Worm (Caenorhabditis elegans) whole organism, mixed stage, embryonic: ENCODE measurements around the gene mdt-27.
A peak's percentile ranks its signal among the peaks of the same experiment; 100 is the strongest.

ENCODE experiments used
- M03D4.4 ChIP-seq: sonication (generic microtip); optimal IDR thresholded peaks from 2 replicates; lab custom pipeline; 2017; ENCODE audit warnings: mild to moderate bottlenecking, missing genetic modification characterization, missing compliant biosample characterization
- bed-3 ChIP-seq: fragments of 200-800 bp; sonication (Bioruptor generic); optimal IDR thresholded peaks from 3 replicates; lab custom pipeline; 2018; ENCODE audit warnings: mild to moderate bottlenecking, missing genetic modification characterization, moderate library complexity, missing compliant biosample characterization
- blmp-1 ChIP-seq: fragments of 150-350 bp; optimal IDR thresholded peaks from 2 replicates; lab custom pipeline; 2014; ENCODE audit warnings: missing biosample characterization, missing genetic modification characterization
- ceh-39 ChIP-seq: fragments of 150-350 bp; optimal IDR thresholded peaks from 2 replicates; lab custom pipeline; 2014; ENCODE audit warnings: missing biosample characterization, missing genetic modification characterization
- ceh-43 ChIP-seq: fragments of 200-800 bp; sonication (Bioruptor generic); optimal IDR thresholded peaks from 2 replicates; lab custom pipeline; 2018; ENCODE audit warnings: mild to moderate bottlenecking, missing genetic modification characterization, moderate library complexity, missing compliant biosample characterization
- ceh-83 ChIP-seq: fragments of 200-800 bp; sonication (Bioruptor generic); optimal IDR thresholded peaks from 2 replicates; lab custom pipeline; 2018; ENCODE audit warnings: mild to moderate bottlenecking, missing genetic modification characterization, missing compliant biosample characterization
- ces-1 ChIP-seq: fragments of 150-350 bp; optimal IDR thresholded peaks from 2 replicates; lab custom pipeline; 2014; ENCODE audit warnings: missing biosample characterization, missing genetic modification reagents, missing genetic modification characterization
- cnd-1 ChIP-seq: fragments of 200-800 bp; sonication (Bioruptor generic); optimal IDR thresholded peaks from 2 replicates; lab custom pipeline; 2018; ENCODE audit warnings: mild to moderate bottlenecking, missing genetic modification characterization, missing compliant biosample characterization
- drap-1 ChIP-seq: fragments of 200-800 bp; sonication (Bioruptor generic); optimal IDR thresholded peaks from 3 replicates; lab custom pipeline; 2018; ENCODE audit warnings: mild to moderate bottlenecking, missing genetic modification characterization, missing compliant biosample characterization
- elt-1 ChIP-seq: sonication (generic microtip); optimal IDR thresholded peaks from 2 replicates; lab custom pipeline; 2017; ENCODE audit warnings: missing genetic modification characterization, mild to moderate bottlenecking, missing compliant biosample characterization, antibody characterized with exemption, moderate library complexity, borderline replicate concordance; ENCODE audit not compliant: insufficient read depth
- elt-3 ChIP-seq: fragments of 150-350 bp; optimal IDR thresholded peaks from 2 replicates; lab custom pipeline; 2014; ENCODE audit warnings: missing biosample characterization, missing genetic modification characterization
- flh-1 ChIP-seq: fragments of 200-800 bp; sonication (Bioruptor generic); optimal IDR thresholded peaks from 2 replicates; lab custom pipeline; 2018; ENCODE audit warnings: mild to moderate bottlenecking, missing genetic modification characterization, moderate library complexity, missing compliant biosample characterization
- ham-2 ChIP-seq: fragments of 200-800 bp; sonication (Bioruptor generic); optimal IDR thresholded peaks from 2 replicates; lab custom pipeline; 2018; ENCODE audit warnings: mild to moderate bottlenecking, missing genetic modification characterization, missing compliant biosample characterization
- hlh-1 ChIP-seq: fragments of 150-350 bp; optimal IDR thresholded peaks from 2 replicates; lab custom pipeline; 2014; ENCODE audit warnings: missing biosample characterization, missing genetic modification reagents, missing genetic modification characterization
- lin-13 ChIP-seq: fragments of 150-350 bp; optimal IDR thresholded peaks from 2 replicates; lab custom pipeline; 2014; ENCODE audit warnings: missing biosample characterization, missing genetic modification characterization
- lin-32 ChIP-seq: fragments of 200-800 bp; sonication (Bioruptor generic); optimal IDR thresholded peaks from 2 replicates; lab custom pipeline; 2018; ENCODE audit warnings: mild to moderate bottlenecking, missing genetic modification characterization, missing compliant biosample characterization
- lsy-2 ChIP-seq: fragments of 150-350 bp; optimal IDR thresholded peaks from 2 replicates; lab custom pipeline; 2014; ENCODE audit warnings: missing biosample characterization, missing genetic modification characterization
- mab-5 ChIP-seq: fragments of 150-350 bp; optimal IDR thresholded peaks from 2 replicates; lab custom pipeline; 2014; ENCODE audit warnings: missing biosample characterization, missing genetic modification characterization
- mep-1 ChIP-seq: fragments of 150-350 bp; optimal IDR thresholded peaks from 2 replicates; lab custom pipeline; 2017; ENCODE audit warnings: missing biosample characterization, missing genetic modification reagents, missing genetic modification characterization, inconsistent platforms
- mls-2 ChIP-seq: sonication (generic microtip); optimal IDR thresholded peaks from 2 replicates; lab custom pipeline; 2016; ENCODE audit warnings: mild to moderate bottlenecking, missing genetic modification characterization, moderate library complexity, missing compliant biosample characterization
- nhr-2 ChIP-seq: fragments of 150-350 bp; optimal IDR thresholded peaks from 2 replicates; lab custom pipeline; 2014; ENCODE audit warnings: missing biosample characterization, missing genetic modification characterization
- nhr-237 ChIP-seq: fragments of 150-350 bp; optimal IDR thresholded peaks from 2 replicates; lab custom pipeline; 2014; ENCODE audit warnings: missing biosample characterization, missing genetic modification characterization
- nhr-76 ChIP-seq: sonication (generic microtip); optimal IDR thresholded peaks from 2 replicates; lab custom pipeline; 2017; ENCODE audit warnings: missing biosample characterization, missing genetic modification characterization
- pha-4 ChIP-seq: fragments of 150-350 bp; optimal IDR thresholded peaks from 2 replicates; lab custom pipeline; 2018; ENCODE audit warnings: missing biosample characterization, missing genetic modification reagents, missing genetic modification characterization
- sem-2 ChIP-seq: fragments of 200-800 bp; sonication (Bioruptor generic); optimal IDR thresholded peaks from 2 replicates; lab custom pipeline; 2018; ENCODE audit warnings: mild to moderate bottlenecking, missing genetic modification characterization, missing compliant biosample characterization
- snpc-4 ChIP-seq: fragments of 150-350 bp; optimal IDR thresholded peaks from 2 replicates; lab custom pipeline; 2014; ENCODE audit warnings: missing biosample characterization, missing genetic modification characterization
- sptf-1 ChIP-seq: sonication (generic microtip); optimal IDR thresholded peaks from 2 replicates; lab custom pipeline; 2017; ENCODE audit warnings: mild to moderate bottlenecking, missing genetic modification characterization, moderate library complexity, missing compliant biosample characterization
- tbx-8 ChIP-seq: fragments of 200-800 bp; sonication (Bioruptor generic); optimal IDR thresholded peaks from 2 replicates; lab custom pipeline; 2018; ENCODE audit warnings: mild to moderate bottlenecking, missing genetic modification characterization, moderate library complexity, missing compliant biosample characterization
- unc-120 ChIP-seq: sonication (generic microtip); optimal IDR thresholded peaks from 2 replicates; lab custom pipeline; 2017; ENCODE audit warnings: missing genetic modification characterization, missing compliant biosample characterization; ENCODE audit not compliant: poor library complexity, severe bottlenecking
- unc-62 ChIP-seq: fragments of 150-350 bp; optimal IDR thresholded peaks from 2 replicates; lab custom pipeline; 2014; ENCODE audit warnings: missing biosample characterization, missing genetic modification reagents, missing genetic modification characterization

Gene mdt-27

ce11 chrV:9255480-9255879 lies 42.0 kb upstream of the mdt-27 start:
- TF ChIP-seq lin-32 (GFP tag; lab: Kevin White, UChicago), result no peak
- no peak for TF ChIP-seq tbx-8
- TF ChIP-seq elt-1 (tag; lab: Kevin White, UChicago), result no peak
- TF ChIP-seq nhr-2, result no peak
- no peak for TF ChIP-seq snpc-4
- no peak for TF ChIP-seq mep-1 (tag; lab: Kevin White, UChicago)
- no peak for TF ChIP-seq nhr-76 (tag; lab: Kevin White, UChicago)
- no peak for TF ChIP-seq ceh-83 (GFP tag; lab: Kevin White, UChicago)
- no peak for TF ChIP-seq blmp-1
- TF ChIP-seq cnd-1 (tag; lab: Kevin White, UChicago), result no peak
- no peak for TF ChIP-seq bed-3 (GFP tag; lab: Kevin White, UChicago)
- TF ChIP-seq drap-1 (GFP tag; lab: Kevin White, UChicago), result no peak
- no peak for TF ChIP-seq sptf-1 (tag; lab: Kevin White, UChicago)
- no peak for TF ChIP-seq sem-2 (GFP tag; lab: Kevin White, UChicago)
- TF ChIP-seq nhr-237 (tag; lab: Kevin White, UChicago), result no peak
- no peak for TF ChIP-seq mab-5 (tag; lab: Kevin White, UChicago)

ce11 chrV:9254012-9254696 lies 40.7 kb upstream of the mdt-27 start, which contains the start of gene F07C3.9:
TSS of gene F07C3.9 (minus strand) at chrV:9254646.
- no peak for TF ChIP-seq tbx-8
- TF ChIP-seq mep-1 (tag; lab: Kevin White, UChicago), result no peak
- no peak for TF ChIP-seq elt-1 (tag; lab: Kevin White, UChicago)
- no peak for TF ChIP-seq blmp-1
- TF ChIP-seq ceh-43 (GFP tag; lab: Kevin White, UChicago), result no peak

ce11 chrV:9249932-9250331 lies 36.5 kb upstream of the mdt-27 start, which contains the start of gene ptd-2:
TSS of gene ptd-2 (plus strand) at chrV:9250232.
- no peak for TF ChIP-seq mls-2 (tag; lab: Kevin White, UChicago)
- no peak for TF ChIP-seq nhr-237 (tag; lab: Kevin White, UChicago)

ce11 chrV:9249206-9249605 lies 35.8 kb upstream of the mdt-27 start, which contains the start of gene str-94:
TSS of gene str-94 (minus strand) at chrV:9249306.
- TF ChIP-seq lsy-2 (tag; lab: Kevin White, UChicago), result no peak
- no peak for TF ChIP-seq unc-120 (tag; lab: Kevin White, UChicago)
- no peak for TF ChIP-seq sptf-1 (tag; lab: Kevin White, UChicago)
- TF ChIP-seq unc-62 (GFP tag; lab: Kevin White, UChicago), result no peak
- TF ChIP-seq blmp-1, result no peak
- TF ChIP-seq mab-5 (tag; lab: Kevin White, UChicago), result no peak
- TF ChIP-seq ceh-39, result no peak
- no peak for TF ChIP-seq ces-1 (GFP tag; lab: Kevin White, UChicago)
- no peak for TF ChIP-seq elt-3 (tag; lab: Kevin White, UChicago)
- no peak for TF ChIP-seq ham-2 (GFP tag; lab: Kevin White, UChicago)
- no peak for TF ChIP-seq mep-1 (tag; lab: Kevin White, UChicago)

ce11 chrV:9247416-9247815 lies 34.0 kb upstream of the mdt-27 start:
- TF ChIP-seq lsy-2 (tag; lab: Kevin White, UChicago) (no peak), drap-1 (GFP tag; lab: Kevin White, UChicago) (peak; percentile 33), mab-5 (tag; lab: Kevin White, UChicago) (no peak), flh-1 (GFP tag; lab: Kevin White, UChicago) (no peak), ces-1 (GFP tag; lab: Kevin White, UChicago) (no peak), unc-62 (GFP tag; lab: Kevin White, UChicago) (peak; percentile 44), unc-120 (tag; lab: Kevin White, UChicago) (peak; percentile 91), tbx-8 (no peak), elt-3 (tag; lab: Kevin White, UChicago) (no peak), hlh-1 (peak; percentile 80), M03D4.4 (tag; lab: Kevin White, UChicago) (no peak), snpc-4 (no peak), ceh-39 (no peak), cnd-1 (tag; lab: Kevin White, UChicago) (peak; percentile 47), pha-4 (no peak), nhr-2 (no peak), lin-13 (no peak)
